Fruit fly (Drosophila melanogaster): ENCODE results near the gene m.

m gene

dm6 chrX:11715937-11716730 lies 37.9 kb upstream of the m start (continued):
- TF ChIP-seq ash1 (GFP tag; optimal IDR thresholded peaks at IDR 0.05) (no peak), CG8944 (GFP tag; optimal IDR thresholded peaks at IDR 0.05) (peak; percentile 79), CG14441 (GFP tag; IDR thresholded peaks at IDR 0.05) (peak; percentile 71), schlank (tag; optimal IDR thresholded peaks at IDR 0.05) (peak; percentile 62), CG10431 (GFP tag; optimal IDR thresholded peaks at IDR 0.05) (peak; percentile 33), CG13624 (GFP tag; optimal IDR thresholded peaks at IDR 0.05) (peak; percentile 95), Ravus (GFP tag; IDR thresholded peaks at IDR 0.05) (peak; percentile 67), grn (GFP tag; optimal IDR thresholded peaks at IDR 0.05) (peak; percentile 71), otp (GFP tag; IDR thresholded peaks at IDR 0.05) (peak; percentile 70; the same call in 2 of the 3 replicates), CG4820 (GFP tag; optimal IDR thresholded peaks at IDR 0.05) (peak; percentile 84), CG3163 (GFP tag; optimal IDR thresholded peaks at IDR 0.05) (peak; percentile 67), Sox102F (GFP tag; optimal IDR thresholded peaks at IDR 0.05) (peak; percentile 87), cwo (GFP tag; optimal IDR thresholded peaks at IDR 0.05) (peak; percentile 75), CG15696 (tag; optimal IDR thresholded peaks at IDR 0.05) (peak; percentile 87), CG12236 (GFP tag; optimal IDR thresholded peaks at IDR 0.05) (peak; percentile 60), Hmx (GFP tag; optimal IDR thresholded peaks at IDR 0.05) (peak; percentile 79), CG42726 (GFP tag; IDR thresholded peaks at IDR 0.05; ENCODE audit: partially characterized antibody) (no peak), CG18764 (GFP tag; optimal IDR thresholded peaks at IDR 0.05) (peak; percentile 50), salm (tag; optimal IDR thresholded peaks at IDR 0.05) (peak; percentile 80), CG1603 (tag; optimal IDR thresholded peaks at IDR 0.05) (peak; percentile 86), bigmax (GFP tag; optimal IDR thresholded peaks at IDR 0.05) (no peak), CG8765 (GFP tag; IDR thresholded peaks at IDR 0.05) (no peak; the same call in 1 of the 2 replicates), CG3065 (GFP tag; optimal IDR thresholded peaks at IDR 0.05) (peak; percentile 40), H2.0 (GFP tag; IDR thresholded peaks at IDR 0.05) (peak; percentile 65), Sox100B (GFP tag; optimal IDR thresholded peaks at IDR 0.05) (peak; percentile 89), fd3F (GFP tag; optimal IDR thresholded peaks at IDR 0.05) (peak; percentile 75), CG14860 (GFP tag; IDR thresholded peaks at IDR 0.05; ENCODE audit: partially characterized antibody) (peak; percentile 48; the same call in 2 of the 3 replicates), CG12155 (GFP tag; optimal IDR thresholded peaks at IDR 0.05) (peak; percentile 100), CG4424 (GFP tag; optimal IDR thresholded peaks at IDR 0.05) (peak; percentile 81), ara (GFP tag; IDR thresholded peaks at IDR 0.05) (peak; percentile 74; the same call in 1 of the 2 replicates), CG4328 (GFP tag; optimal IDR thresholded peaks at IDR 0.05) (peak; percentile 76), CG15073 (GFP tag; optimal IDR thresholded peaks at IDR 0.05) (peak; percentile 23), CG8089 (GFP tag; optimal IDR thresholded peaks at IDR 0.05) (peak; percentile 75), CG6654 (GFP tag; optimal IDR thresholded peaks at IDR 0.05) (peak; percentile 59), CG9797 (GFP tag; optimal IDR thresholded peaks at IDR 0.05) (no peak), dm (GFP tag; optimal IDR thresholded peaks at IDR 0.05) (peak; percentile 76), CG10462 (GFP tag; optimal IDR thresholded peaks at IDR 0.05) (peak; percentile 68), CG14050 (GFP tag; IDR thresholded peaks at IDR 0.05) (peak; percentile 55; the same call in 2 of the 3 replicates), CG6689 (GFP tag; IDR thresholded peaks at IDR 0.05) (peak; percentile 84), eyg (GFP tag; optimal IDR thresholded peaks at IDR 0.05) (peak; percentile 79), dimm (GFP tag; IDR thresholded peaks at IDR 0.05) (no peak), CG3995 (GFP tag; optimal IDR thresholded peaks at IDR 0.05) (peak; percentile 56), cg (GFP tag; optimal IDR thresholded peaks at IDR 0.05) (no peak), CG17568 (GFP tag; optimal IDR thresholded peaks at IDR 0.05) (peak; percentile 80), Antp (GFP tag; optimal IDR thresholded peaks at IDR 0.05) (peak; percentile 60), pita (GFP tag; optimal IDR thresholded peaks at IDR 0.05) (no peak), br (optimal IDR thresholded peaks at IDR 0.05) (no peak), Lpt (GFP tag; optimal IDR thresholded peaks at IDR 0.05) (no peak), CG9817 (tag; optimal IDR thresholded peaks at IDR 0.05) (peak; percentile 83), CrebB (tag; optimal IDR thresholded peaks at IDR 0.05) (peak; percentile 76)
